Worm (Caenorhabditis elegans): ENCODE results near the gene epac-1.

DNA sequence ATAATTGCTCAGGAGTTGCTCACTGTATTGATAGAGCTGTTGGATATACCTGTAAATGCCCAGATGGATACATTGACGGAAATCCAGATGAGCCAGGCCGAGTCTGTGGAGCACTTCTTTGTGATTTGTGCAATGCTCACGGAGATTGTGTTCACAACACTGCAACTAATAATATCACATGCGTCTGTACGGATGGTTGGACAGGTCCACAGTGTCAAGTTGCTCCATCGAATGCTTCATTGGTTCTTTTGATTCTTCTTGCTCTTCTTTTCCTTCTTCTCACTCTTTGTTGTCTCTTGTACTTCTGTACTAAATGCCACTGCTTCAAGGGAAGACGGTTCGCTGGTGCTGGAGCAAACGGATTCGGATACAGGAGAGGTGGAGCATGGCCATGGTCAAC is 7.1 kb upstream of the epac-1 start:
- TF ChIP-seq ceh-30 (tag; optimal IDR thresholded peaks at IDR 0.05): no peak
- no peak for TF ChIP-seq C08G9.2 (tag; optimal IDR thresholded peaks at IDR 0.05)
- TF ChIP-seq nfya-1 (tag; optimal IDR thresholded peaks at IDR 0.05): no peak
- TF ChIP-seq unc-42 (tag; optimal IDR thresholded peaks at IDR 0.05): no peak
- TF ChIP-seq dve-1 (tag; optimal IDR thresholded peaks at IDR 0.05): no peak
- no peak for TF ChIP-seq ets-4 (tag; optimal IDR thresholded peaks at IDR 0.05)
- no peak for TF ChIP-seq fkh-6 (tag; optimal IDR thresholded peaks at IDR 0.05)
- no peak for TF ChIP-seq ama-1 (optimal IDR thresholded peaks at IDR 0.05)
- no peak for TF ChIP-seq pag-3 (tag; optimal IDR thresholded peaks at IDR 0.05; ENCODE audit: borderline replicate concordance)
- no peak for TF ChIP-seq elt-2 (tag; optimal IDR thresholded peaks at IDR 0.05)

Data from whole organism, late embryonic.